Fruit fly (Drosophila melanogaster): ENCODE data around the gene CG12470.

dm6 chrX:345246-345645 is 37.8 kb downstream of the CG12470 start:
- TF ChIP-seq GATAd (GFP tag; optimal IDR thresholded peaks at IDR 0.05) (no peak), Dfd (GFP tag; optimal IDR thresholded peaks at IDR 0.05) (no peak), jim (GFP tag; optimal IDR thresholded peaks at IDR 0.05) (no peak), sv (GFP tag; optimal IDR thresholded peaks at IDR 0.05) (no peak), HLH106 (tag; optimal IDR thresholded peaks at IDR 0.05) (peak; percentile 17), pan (optimal IDR thresholded peaks at IDR 0.05) (no peak), tai (GFP tag; optimal IDR thresholded peaks at IDR 0.05) (no peak), Rel (GFP tag; optimal IDR thresholded peaks at IDR 0.05) (no peak), Rel (tag; optimal IDR thresholded peaks at IDR 0.05) (no peak), h (GFP tag; optimal IDR thresholded peaks at IDR 0.05) (peak; percentile 41)

All from whole organism, wandering third instar larva.